Worm (Caenorhabditis elegans) whole organism, L1 larva: ENCODE data around the gene T04A8.7.

Source experiments
- C04F5.9 ChIP-seq: sonication (generic microtip); optimal IDR thresholded peaks from 2 replicates; lab custom pipeline; 2016; ENCODE audit warnings: missing genetic modification characterization, missing compliant biosample characterization
- F16B12.6 ChIP-seq: fragments of 150-350 bp; optimal IDR thresholded peaks from 2 replicates; lab custom pipeline; 2014; ENCODE audit warnings: missing biosample characterization, missing genetic modification characterization
- Y116A8C.19 ChIP-seq: sonication (generic microtip); optimal IDR thresholded peaks from 2 replicates; lab custom pipeline; 2016; ENCODE audit warnings: missing compliant biosample characterization, missing genetic modification characterization, borderline replicate concordance
- aha-1 ChIP-seq: fragments of 150-350 bp; optimal IDR thresholded peaks from 2 replicates; lab custom pipeline; 2014; ENCODE audit warnings: missing biosample characterization, missing genetic modification characterization
- alr-1 ChIP-seq: fragments of 200-800 bp; sonication (Bioruptor generic); optimal IDR thresholded peaks from 2 replicates; lab custom pipeline; 2018; ENCODE audit warnings: borderline replicate concordance, mild to moderate bottlenecking, missing genetic modification characterization, missing compliant biosample characterization
- aly-2 ChIP-seq: fragments of 150-350 bp; optimal IDR thresholded peaks from 2 replicates; lab custom pipeline; 2014; ENCODE audit warnings: missing biosample characterization, missing genetic modification characterization
- ama-1 ChIP-seq: fragments of 150-350 bp; optimal IDR thresholded peaks from 2 replicates; lab custom pipeline; 2014
- blmp-1 ChIP-seq: fragments of 150-350 bp; optimal IDR thresholded peaks from 2 replicates; lab custom pipeline; 2014; ENCODE audit warnings: missing biosample characterization, missing genetic modification characterization
- ceh-63 ChIP-seq: fragments of 200-800 bp; sonication (Bioruptor generic); optimal IDR thresholded peaks from 2 replicates; lab custom pipeline; 2018; ENCODE audit warnings: mild to moderate bottlenecking, missing genetic modification characterization, missing compliant biosample characterization
- ceh-8 ChIP-seq: fragments of 200-800 bp; sonication (Bioruptor generic); optimal IDR thresholded peaks from 2 replicates; lab custom pipeline; 2018; ENCODE audit warnings: mild to moderate bottlenecking, missing genetic modification characterization, moderate library complexity, missing compliant biosample characterization
- ceh-90 ChIP-seq: sonication (generic microtip); optimal IDR thresholded peaks from 2 replicates; lab custom pipeline; 2016; ENCODE audit warnings: missing genetic modification characterization, missing compliant biosample characterization
- ces-1 ChIP-seq: fragments of 150-350 bp; optimal IDR thresholded peaks from 2 replicates; lab custom pipeline; 2014; ENCODE audit warnings: missing biosample characterization, missing genetic modification reagents, missing genetic modification characterization
- egl-13 ChIP-seq: sonication (generic microtip); optimal IDR thresholded peaks from 2 replicates; lab custom pipeline; 2016; ENCODE audit warnings: missing genotype, missing genetic modification reagents, missing genetic modification characterization, missing compliant biosample characterization
- egl-27 ChIP-seq, 2 experiments: fragments of 150-350 bp in 1 of 2; sonication (generic microtip); optimal IDR thresholded peaks; 3 replicates each; lab custom pipeline; 2017 to 2018; ENCODE audit warnings: missing biosample characterization in 2 of 2, missing genetic modification characterization in 2 of 2, missing genetic modification reagents in 2 of 2
- elt-3 ChIP-seq, 6 experiments: fragments of 150-350 bp in 1 of 6; sonication (generic microtip); optimal IDR thresholded peaks; 2 replicates each; lab custom pipeline; 2017 to 2018; ENCODE audit warnings: missing biosample characterization in 6 of 6, missing genetic modification characterization in 6 of 6, inconsistent platforms in 1 of 6
- fkh-10 ChIP-seq: sonication (generic microtip); optimal IDR thresholded peaks from 2 replicates; lab custom pipeline; 2017; ENCODE audit warnings: missing biosample characterization, missing genetic modification reagents, missing genetic modification characterization
- fkh-8 ChIP-seq: sonication (generic microtip); optimal IDR thresholded peaks from 2 replicates; lab custom pipeline; 2016; ENCODE audit warnings: mild to moderate bottlenecking, missing genetic modification characterization, missing compliant biosample characterization
- hlh-4 ChIP-seq: sonication (generic microtip); optimal IDR thresholded peaks from 2 replicates; lab custom pipeline; 2016; ENCODE audit warnings: mild to moderate bottlenecking, missing genetic modification characterization, missing compliant biosample characterization
- irx-1 ChIP-seq: sonication (generic microtip); optimal IDR thresholded peaks from 2 replicates; lab custom pipeline; 2016; ENCODE audit warnings: missing genetic modification characterization, missing compliant biosample characterization
- isw-1 ChIP-seq: fragments of 200-800 bp; sonication (Bioruptor generic); IDR thresholded peaks from 2 replicates; pipeline ENCODE4 v1.3.6; 2022; ENCODE audit warnings: missing genetic modification characterization, missing compliant biosample characterization
- jun-1 ChIP-seq: fragments of 150-350 bp; optimal IDR thresholded peaks from 2 replicates; lab custom pipeline; 2014; ENCODE audit warnings: missing biosample characterization, missing genetic modification reagents, missing genetic modification characterization
- lin-13 ChIP-seq: fragments of 150-350 bp; optimal IDR thresholded peaks from 2 replicates; lab custom pipeline; 2014; ENCODE audit warnings: missing biosample characterization, missing genetic modification reagents, missing genetic modification characterization
- lin-15B ChIP-seq: fragments of 150-350 bp; sonication (generic microtip); optimal IDR thresholded peaks from 3 replicates; lab custom pipeline; 2014; ENCODE audit warnings: missing biosample characterization, missing genetic modification characterization
- lir-3 ChIP-seq: sonication (generic microtip); optimal IDR thresholded peaks from 2 replicates; lab custom pipeline; 2016; ENCODE audit warnings: mild to moderate bottlenecking, missing genetic modification characterization, moderate library complexity, missing compliant biosample characterization; ENCODE audit not compliant: poor library complexity
- lsy-2 ChIP-seq, 2 experiments: fragments of 150-350 bp; optimal IDR thresholded peaks; 2 replicates each; lab custom pipeline; 2014; ENCODE audit warnings: missing biosample characterization in 2 of 2, missing genetic modification characterization in 2 of 2
- mab-9 ChIP-seq: fragments of 200-800 bp; sonication (Bioruptor generic); IDR thresholded peaks from 2 replicates; pipeline ENCODE4 v1.3.6; 2022; ENCODE audit warnings: missing genetic modification reagents, missing genetic modification characterization, missing compliant biosample characterization
- mdl-1 ChIP-seq, 2 experiments: fragments of 150-350 bp; optimal IDR thresholded peaks; 2 replicates each; lab custom pipeline; 2014 to 2017; ENCODE audit warnings: missing biosample characterization in 2 of 2, missing genetic modification characterization in 2 of 2, inconsistent platforms in 1 of 2
- mep-1 ChIP-seq: fragments of 150-350 bp; optimal IDR thresholded peaks from 2 replicates; lab custom pipeline; 2014; ENCODE audit warnings: missing biosample characterization, missing genetic modification characterization
- nhr-11 ChIP-seq: fragments of 150-350 bp; optimal IDR thresholded peaks from 2 replicates; lab custom pipeline; 2014; ENCODE audit warnings: missing biosample characterization, missing genetic modification characterization
- nhr-19 ChIP-seq: fragments of 200-800 bp; sonication (Bioruptor generic); conservative IDR thresholded peaks from 2 replicates; pipeline ENCODE4 v1.3.6; 2022; ENCODE audit warnings: missing genetic modification characterization, missing compliant biosample characterization
- nhr-237 ChIP-seq: fragments of 150-350 bp; optimal IDR thresholded peaks from 2 replicates; lab custom pipeline; 2014; ENCODE audit warnings: missing biosample characterization, missing genetic modification characterization
- nhr-28 ChIP-seq: fragments of 150-350 bp; optimal IDR thresholded peaks from 2 replicates; lab custom pipeline; 2014; ENCODE audit warnings: missing biosample characterization, missing genetic modification characterization
- nhr-47 ChIP-seq: sonication (generic microtip); optimal IDR thresholded peaks from 2 replicates; lab custom pipeline; 2016; ENCODE audit warnings: mild to moderate bottlenecking, missing genetic modification characterization, moderate library complexity, missing compliant biosample characterization
- nhr-71 ChIP-seq: sonication (generic microtip); optimal IDR thresholded peaks from 2 replicates; lab custom pipeline; 2016; ENCODE audit warnings: mild to moderate bottlenecking, missing genetic modification characterization, moderate library complexity, missing compliant biosample characterization
- nhr-76 ChIP-seq: sonication (generic microtip); optimal IDR thresholded peaks from 2 replicates; lab custom pipeline; 2017; ENCODE audit warnings: missing biosample characterization, missing genetic modification characterization
- nhr-85 ChIP-seq: sonication (generic microtip); peaks from one replicate; lab custom pipeline; 2016; ENCODE audit warnings: missing genetic modification characterization, inconsistent platforms, missing compliant biosample characterization
- nhr-90 ChIP-seq: sonication (generic microtip); optimal IDR thresholded peaks from 2 replicates; lab custom pipeline; 2016; ENCODE audit warnings: mild to moderate bottlenecking, missing genetic modification characterization, missing compliant biosample characterization; ENCODE audit not compliant: poor library complexity
- pag-3 ChIP-seq: sonication (generic microtip); optimal IDR thresholded peaks from 2 replicates; lab custom pipeline; 2017; ENCODE audit warnings: missing genetic modification characterization, mild to moderate bottlenecking, missing compliant biosample characterization, antibody characterized with exemption, borderline replicate concordance; ENCODE audit not compliant: insufficient read depth
- pqm-1 ChIP-seq: sonication (generic microtip); optimal IDR thresholded peaks from 3 replicates; lab custom pipeline; 2017; ENCODE audit warnings: missing biosample characterization, missing genetic modification characterization
- rnt-1 ChIP-seq: sonication (generic microtip); optimal IDR thresholded peaks from 2 replicates; lab custom pipeline; 2016; ENCODE audit warnings: mild to moderate bottlenecking, missing genetic modification characterization, moderate library complexity, missing compliant biosample characterization
- skn-1 ChIP-seq: fragments of 150-350 bp; optimal IDR thresholded peaks from 2 replicates; lab custom pipeline; 2014; ENCODE audit warnings: missing biosample characterization, missing genetic modification characterization
- snu-23 ChIP-seq: sonication (generic microtip); optimal IDR thresholded peaks from 2 replicates; lab custom pipeline; 2016; ENCODE audit warnings: missing genetic modification characterization, missing compliant biosample characterization
- sox-4 ChIP-seq: sonication (generic microtip); optimal IDR thresholded peaks from 2 replicates; lab custom pipeline; 2016; ENCODE audit warnings: missing genetic modification characterization, missing compliant biosample characterization
- tbx-2 ChIP-seq: sonication (generic microtip); optimal IDR thresholded peaks from 2 replicates; lab custom pipeline; 2016; ENCODE audit warnings: missing genetic modification characterization, missing compliant biosample characterization
- unc-86 ChIP-seq: sonication (generic microtip); optimal IDR thresholded peaks from 2 replicates; lab custom pipeline; 2016; ENCODE audit warnings: missing genetic modification characterization, missing compliant biosample characterization
- vab-15 ChIP-seq: sonication (generic microtip); optimal IDR thresholded peaks from 2 replicates; lab custom pipeline; 2017; ENCODE audit warnings: missing genotype, mild to moderate bottlenecking, missing genetic modification characterization, missing compliant biosample characterization
- zag-1 ChIP-seq: fragments of 150-350 bp; optimal IDR thresholded peaks from 2 replicates; lab custom pipeline; 2014; ENCODE audit warnings: missing biosample characterization, missing genetic modification characterization
- ztf-11 ChIP-seq, 2 experiments: sonication (generic microtip); optimal IDR thresholded peaks; 2 replicates each; lab custom pipeline; 2016 to 2017; ENCODE audit warnings: missing genetic modification characterization in 2 of 2, missing biosample characterization in 1 of 2, missing compliant biosample characterization in 1 of 2
- ztf-4 ChIP-seq: fragments of 150-350 bp; optimal IDR thresholded peaks from 2 replicates; lab custom pipeline; 2014; ENCODE audit warnings: missing biosample characterization, missing genetic modification characterization

T04A8.7 gene

ce11 chrIII:4720620-4721227 lies 25.6 kb downstream of the T04A8.7 start, which contains the start of gene emb-5 (continued):
- TF ChIP-seq unc-86 (tag; lab: Kevin White, UChicago) (peak; percentile 61), C04F5.9 (tag; lab: Kevin White, UChicago) (peak; percentile 65), lin-15B (tag; lab: Kevin White, UChicago) (peak; percentile 74), ztf-4 (tag; lab: Kevin White, UChicago) (no peak), nhr-47 (tag; lab: Kevin White, UChicago) (peak; percentile 77), tbx-2 (tag; lab: Kevin White, UChicago) (no peak), nhr-28 (tag; lab: Kevin White, UChicago) (no peak), vab-15 (tag; lab: Kevin White, UChicago) (no peak), nhr-11 (tag; lab: Kevin White, UChicago) (no peak), hlh-4 (tag; lab: Kevin White, UChicago) (no peak)

- TF ChIP-seq rnt-1 (tag; lab: Kevin White, UChicago) = peak; percentile 87
- peak; percentile 51 for TF ChIP-seq lir-3 (tag; lab: Kevin White, UChicago)
- TF ChIP-seq ceh-90 (tag; lab: Kevin White, UChicago) = no peak
- TF ChIP-seq lsy-2 (tag; optimal IDR thresholded peaks at IDR 0.05; lab: Kevin White, UChicago) = peak; percentile 82 to 88
- no peak for TF ChIP-seq ces-1 (GFP tag; lab: Kevin White, UChicago)
- no peak for TF ChIP-seq ceh-63
- no peak for TF ChIP-seq pag-3
- peak; percentile 79 for TF ChIP-seq snu-23
- peak; percentile 73 for TF ChIP-seq nhr-19
- peak; percentile 47 for TF ChIP-seq egl-13 (tag; lab: Kevin White, UChicago)
- TF ChIP-seq Y116A8C.19 = no peak
- peak; percentile 27; the same call in 1 of the 2 replicates for TF ChIP-seq mab-9
- TF ChIP-seq mdl-1 (tag; optimal IDR thresholded peaks at IDR 0.05; lab: Kevin White, UChicago) = peak in 1 of 2 experiments; percentile 2
- peak; percentile 79 for TF ChIP-seq mep-1 (tag; lab: Kevin White, UChicago)
- peak; percentile 38 for TF ChIP-seq blmp-1 (tag; lab: Kevin White, UChicago)
- TF ChIP-seq tbx-2 (tag; lab: Kevin White, UChicago) = peak; percentile 73
- peak; percentile 80 for TF ChIP-seq unc-86 (tag; lab: Kevin White, UChicago)
- no peak for TF ChIP-seq hlh-4 (tag; lab: Kevin White, UChicago)
- TF ChIP-seq ztf-11 (tag; optimal IDR thresholded peaks at IDR 0.05; lab: Kevin White, UChicago) = peak in 1 of 2 experiments; percentile 13
- TF ChIP-seq nhr-85 (tag; lab: Kevin White, UChicago) = peak; percentile 62
- peak; percentile 25 for TF ChIP-seq F16B12.6 (tag; lab: Kevin White, UChicago)
- TF ChIP-seq isw-1 (GFP tag; lab: Robert Waterston, UW) = peak; percentile 64
- peak; percentile 81 for TF ChIP-seq fkh-10 (GFP tag; lab: Kevin White, UChicago)
- TF ChIP-seq sox-4 (tag; lab: Kevin White, UChicago) = peak; percentile 20
- peak; percentile 46 for TF ChIP-seq nhr-237 (tag; lab: Kevin White, UChicago)
- TF ChIP-seq nhr-90 (tag; lab: Kevin White, UChicago) = no peak
- peak; percentile 31 for TF ChIP-seq C04F5.9 (tag; lab: Kevin White, UChicago)
- no peak for TF ChIP-seq pqm-1
- peak; percentile 26 for TF ChIP-seq irx-1 (tag; lab: Kevin White, UChicago)
- TF ChIP-seq nhr-71 (tag; lab: Kevin White, UChicago) = peak; percentile 91
- no peak for TF ChIP-seq ztf-4 (tag; lab: Kevin White, UChicago)
- TF ChIP-seq alr-1 = no peak
- TF ChIP-seq egl-27 (tag; optimal IDR thresholded peaks at IDR 0.05; lab: Kevin White, UChicago) = peak in 1 of 2 experiments; percentile 40
- peak; percentile 68 for TF ChIP-seq zag-1 (tag; lab: Kevin White, UChicago)
- TF ChIP-seq skn-1 = peak; percentile 75
- TF ChIP-seq ama-1 = no peak
- peak; percentile 59 for TF ChIP-seq jun-1
- no peak for TF ChIP-seq aha-1 (tag; lab: Kevin White, UChicago)
- TF ChIP-seq lin-13 (GFP tag; lab: Kevin White, UChicago) = peak; percentile 67
- peak; percentile 62 for TF ChIP-seq ceh-8
- TF ChIP-seq elt-3 (tag; optimal IDR thresholded peaks at IDR 0.05; lab: Kevin White, UChicago) = no peak
- no peak for TF ChIP-seq nhr-76
- TF ChIP-seq fkh-8 = peak; percentile 83
- TF ChIP-seq aly-2 (tag; lab: Kevin White, UChicago) = no peak
Measured at ce11 chrIII:4721750-4722149, 26.6 kb downstream of the T04A8.7 start, which contains the start of gene acy-1. TSS of gene acy-1 (plus strand) at chrIII:4722095.
